Fruit fly (Drosophila melanogaster): ENCODE data around the gene CG4045.
A peak's percentile ranks its signal among the peaks of the same experiment; 100 is the strongest.

Gene CG4045

dm6 chrX:2123013-2123964 lies 47.6 kb upstream of the CG4045 start, which contains the start of gene ph-d (continued):
- TF ChIP-seq Meics (GFP tag; optimal IDR thresholded peaks at IDR 0.05): peak; percentile 62
- TF ChIP-seq slp2 (GFP tag; optimal IDR thresholded peaks at IDR 0.05): no peak
- no peak for TF ChIP-seq CG2129 (GFP tag; IDR thresholded peaks at IDR 0.05; ENCODE audit: partially characterized antibody)
- peak; percentile 18; the same call in 1 of the 2 replicates for TF ChIP-seq MBD-R2 (GFP tag; IDR thresholded peaks at IDR 0.05)
- TF ChIP-seq ato (GFP tag; IDR thresholded peaks at IDR 0.05; ENCODE audit: partially characterized antibody): no peak
- peak; percentile 65 for TF ChIP-seq CG13894 (tag; optimal IDR thresholded peaks at IDR 0.05)
- no peak for TF ChIP-seq CG12104 (GFP tag; optimal IDR thresholded peaks at IDR 0.05)
- TF ChIP-seq lmd (GFP tag; IDR thresholded peaks at IDR 0.05): peak; percentile 46; the same call in 1 of the 2 replicates
- TF ChIP-seq CG4854 (GFP tag; optimal IDR thresholded peaks at IDR 0.05): peak; percentile 14
- TF ChIP-seq trem (tag; optimal IDR thresholded peaks at IDR 0.05): peak; percentile 40
- no peak for TF ChIP-seq sna (GFP tag; IDR thresholded peaks at IDR 0.05; ENCODE audit: partially characterized antibody)
- TF ChIP-seq crc (GFP tag; optimal IDR thresholded peaks at IDR 0.05): no peak
- peak; percentile 64 for TF ChIP-seq CG7556 (GFP tag; optimal IDR thresholded peaks at IDR 0.05)
- peak; percentile 28 for TF ChIP-seq D19B (GFP tag; optimal IDR thresholded peaks at IDR 0.05)
- peak; percentile 32 for TF ChIP-seq Hmr (GFP tag; optimal IDR thresholded peaks at IDR 0.05)
- TF ChIP-seq Xbp1 (GFP tag; optimal IDR thresholded peaks at IDR 0.05): peak; percentile 56
- peak; percentile 95 for TF ChIP-seq Nf-YB (GFP tag; optimal IDR thresholded peaks at IDR 0.05)
- TF ChIP-seq sim (GFP tag; IDR thresholded peaks at IDR 0.05): no peak
- TF ChIP-seq nerfin-2 (GFP tag; IDR thresholded peaks at IDR 0.05; ENCODE audit: partially characterized antibody): no peak
- peak; percentile 32 for TF ChIP-seq salm (tag; optimal IDR thresholded peaks at IDR 0.05)
- TF ChIP-seq CG10366 (GFP tag; IDR thresholded peaks at IDR 0.05): peak; percentile 37; the same call in 1 of the 2 replicates
- no peak for TF ChIP-seq CG30020 (tag; optimal IDR thresholded peaks at IDR 0.05)
- TF ChIP-seq CG15073 (GFP tag; optimal IDR thresholded peaks at IDR 0.05): no peak
- TF ChIP-seq CG17361 (GFP tag; IDR thresholded peaks at IDR 0.05): peak; percentile 59; the same call in 2 of the 3 replicates
- peak; percentile 95 for TF ChIP-seq abd-A (tag; optimal IDR thresholded peaks at IDR 0.05)
- TF ChIP-seq CG17912 (GFP tag; optimal IDR thresholded peaks at IDR 0.05): no peak
- no peak for TF ChIP-seq Doc3 (GFP tag; IDR thresholded peaks at IDR 0.05; ENCODE audit: partially characterized antibody)
- no peak for TF ChIP-seq fd3F (GFP tag; optimal IDR thresholded peaks at IDR 0.05)
- no peak for TF ChIP-seq CG9797 (GFP tag; optimal IDR thresholded peaks at IDR 0.05)
- no peak for TF ChIP-seq jigr1 (GFP tag; IDR thresholded peaks at IDR 0.05)
- no peak for TF ChIP-seq hb (GFP tag; IDR thresholded peaks at IDR 0.05; ENCODE audit: partially characterized antibody)
- TF ChIP-seq CG17612 (GFP tag; IDR thresholded peaks at IDR 0.05): no peak
- peak; percentile 78 for TF ChIP-seq z (GFP tag; IDR thresholded peaks at IDR 0.05)
- TF ChIP-seq CG11504 (tag; optimal IDR thresholded peaks at IDR 0.05): peak; percentile 60
- TF ChIP-seq zfh2 (GFP tag; optimal IDR thresholded peaks at IDR 0.05): no peak
- peak; percentile 82 for TF ChIP-seq sd (tag; optimal IDR thresholded peaks at IDR 0.05)
- peak; percentile 57 for TF ChIP-seq GATAe (GFP tag; conservative IDR thresholded peaks at IDR 0.05)
- TF ChIP-seq otp (GFP tag; IDR thresholded peaks at IDR 0.05): no peak
- TF ChIP-seq Poxn (GFP tag; IDR thresholded peaks at IDR 0.05): no peak
- peak; percentile 20 for TF ChIP-seq CG12155 (GFP tag; optimal IDR thresholded peaks at IDR 0.05)
- TF ChIP-seq cg (GFP tag; optimal IDR thresholded peaks at IDR 0.05): peak; percentile 97
- TF ChIP-seq CG32532 (GFP tag; IDR thresholded peaks at IDR 0.05): peak; percentile 33; the same call in 1 of the 2 replicates
- peak; percentile 9 for TF ChIP-seq Myb (GFP tag; optimal IDR thresholded peaks at IDR 0.05)
- no peak for TF ChIP-seq eyg (GFP tag; optimal IDR thresholded peaks at IDR 0.05)
- TF ChIP-seq Atf3 (GFP tag; optimal IDR thresholded peaks at IDR 0.05): no peak
- peak; percentile 26; the same call in 1 of the 2 replicates for TF ChIP-seq Ada2b (GFP tag; IDR thresholded peaks at IDR 0.05)
- TF ChIP-seq ase (GFP tag; IDR thresholded peaks at IDR 0.05): no peak
- TF ChIP-seq CG17385 (GFP tag; optimal IDR thresholded peaks at IDR 0.05): peak; percentile 27

All from whole organism, embryonic.